Worm (Caenorhabditis elegans) whole organism, L2 larva: ENCODE measurements around the gene R10E8.6.

ENCODE experiments used
- ceh-82 ChIP-seq: fragments of 150-350 bp; optimal IDR thresholded peaks from 2 replicates; lab custom pipeline; 2014; ENCODE audit warnings: missing biosample characterization, missing genetic modification characterization
- elt-3 ChIP-seq: sonication (generic microtip); optimal IDR thresholded peaks from 2 replicates; lab custom pipeline; 2017; ENCODE audit warnings: missing biosample characterization, missing genetic modification characterization
- gmeb-1 ChIP-seq: fragments of 150-350 bp; optimal IDR thresholded peaks from 2 replicates; lab custom pipeline; 2014; ENCODE audit warnings: missing biosample characterization, missing genetic modification characterization
- lsy-2 ChIP-seq, 2 experiments: fragments of 150-350 bp in 1 of 2; sonication (generic microtip) in 1 of 2; optimal IDR thresholded peaks; 2 replicates each; lab custom pipeline; 2014 to 2017; ENCODE audit warnings: missing biosample characterization in 2 of 2, missing genetic modification characterization in 2 of 2
- mab-5 ChIP-seq: fragments of 150-350 bp; optimal IDR thresholded peaks from 2 replicates; lab custom pipeline; 2014; ENCODE audit warnings: missing biosample characterization, missing genetic modification characterization
- nhr-11 ChIP-seq: fragments of 150-350 bp; optimal IDR thresholded peaks from 2 replicates; lab custom pipeline; 2014; ENCODE audit warnings: missing biosample characterization, missing genetic modification characterization
- nhr-23 ChIP-seq: fragments of 150-350 bp; optimal IDR thresholded peaks from 2 replicates; lab custom pipeline; 2014; ENCODE audit warnings: missing biosample characterization, missing genetic modification reagents, missing genetic modification characterization
- nhr-77 ChIP-seq: fragments of 150-350 bp; optimal IDR thresholded peaks from 2 replicates; lab custom pipeline; 2014; ENCODE audit warnings: missing biosample characterization, missing genetic modification characterization
- peb-1 ChIP-seq: fragments of 150-350 bp; optimal IDR thresholded peaks from 2 replicates; lab custom pipeline; 2014; ENCODE audit warnings: missing biosample characterization, missing genetic modification characterization
- skn-1 ChIP-seq: sonication (generic microtip); optimal IDR thresholded peaks from 2 replicates; lab custom pipeline; 2017; ENCODE audit warnings: missing biosample characterization, missing genetic modification characterization
- sma-9 ChIP-seq, 2 experiments: fragments of 150-350 bp in 1 of 2; sonication (generic microtip) in 1 of 2; optimal IDR thresholded peaks; 2 replicates each; lab custom pipeline; 2014 to 2016; ENCODE audit warnings: missing genetic modification characterization in 2 of 2, mild to moderate bottlenecking in 1 of 2, missing biosample characterization in 1 of 2, missing compliant biosample characterization in 1 of 2, missing genetic modification reagents in 1 of 2, moderate library complexity in 1 of 2
- snpc-4 ChIP-seq: fragments of 150-350 bp; optimal IDR thresholded peaks from 2 replicates; lab custom pipeline; 2014; ENCODE audit warnings: missing biosample characterization, missing genetic modification characterization
- unc-62 ChIP-seq: fragments of 150-350 bp; optimal IDR thresholded peaks from 2 replicates; lab custom pipeline; 2014; ENCODE audit warnings: missing biosample characterization, missing genetic modification reagents, missing genetic modification characterization
- ztf-11 ChIP-seq: sonication (generic microtip); optimal IDR thresholded peaks from 2 replicates; lab custom pipeline; 2017; ENCODE audit warnings: missing biosample characterization, missing genetic modification characterization

DNA sequence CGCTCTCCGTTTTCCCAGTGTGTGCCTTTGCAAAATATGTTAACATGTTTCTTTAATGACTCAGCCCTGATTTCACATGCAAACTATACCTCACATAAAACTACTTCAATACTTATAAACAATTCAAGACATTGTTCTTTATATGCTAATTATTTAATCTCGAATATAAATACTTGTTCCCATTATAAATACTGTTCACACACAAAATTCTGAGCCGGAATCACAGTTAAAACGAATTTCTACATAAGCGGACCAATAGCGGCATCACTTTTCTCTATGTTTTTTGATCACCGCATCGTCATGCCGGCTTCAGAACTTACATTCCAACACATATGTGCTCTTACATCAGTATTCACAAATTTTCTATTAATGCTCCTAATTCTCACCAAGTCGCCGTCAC is 11.7 kb downstream of the R10E8.6 start, which contains the start of gene R10E8.5:
- no peak for TF ChIP-seq snpc-4 (tag; lab: Kevin White, UChicago)
- no peak for TF ChIP-seq nhr-77 (tag; lab: Kevin White, UChicago)
- TF ChIP-seq unc-62, result no peak
- TF ChIP-seq nhr-11, result no peak
- no peak for TF ChIP-seq gmeb-1 (tag; lab: Kevin White, UChicago)
- no peak for TF ChIP-seq ztf-11 (tag; lab: Kevin White, UChicago)
- no peak for TF ChIP-seq mab-5 (tag; lab: Kevin White, UChicago)
- no peak for TF ChIP-seq sma-9 (GFP tag; optimal IDR thresholded peaks at IDR 0.05; lab: Kevin White, UChicago)
- no peak for TF ChIP-seq sma-9 (tag; optimal IDR thresholded peaks at IDR 0.05; lab: Kevin White, UChicago)
- no peak for TF ChIP-seq lsy-2 (tag; optimal IDR thresholded peaks at IDR 0.05; lab: Kevin White, UChicago)
- no peak for TF ChIP-seq ceh-82
- TF ChIP-seq elt-3 (tag; lab: Kevin White, UChicago), result no peak
- TF ChIP-seq nhr-23 (tag; lab: Kevin White, UChicago), result no peak
- TF ChIP-seq skn-1 (tag; lab: Kevin White, UChicago), result no peak
- no peak for TF ChIP-seq peb-1
